Worm (Caenorhabditis elegans): ENCODE measurements around the gene rpoa-12.

DNA sequence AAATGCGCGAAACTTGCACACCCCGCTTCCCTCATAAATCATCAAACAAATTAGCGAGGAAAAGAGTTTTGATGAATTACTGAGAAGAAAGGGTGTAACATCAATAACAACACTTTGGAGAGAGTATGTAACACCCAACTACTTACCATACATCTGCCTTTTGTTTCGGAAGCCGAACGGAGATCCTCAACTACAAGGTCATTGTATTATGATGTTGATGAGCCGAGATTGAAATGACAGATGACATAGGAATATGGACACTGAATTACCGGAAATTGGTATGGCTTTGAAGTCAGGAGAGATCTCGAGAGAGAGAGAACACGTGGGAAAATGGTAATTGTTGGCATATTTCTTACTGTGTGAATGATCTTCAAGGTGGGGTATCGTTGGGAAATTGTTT, 2.9 kb upstream of the rpoa-12 start:
- TF ChIP-seq nhr-23 (tag; optimal IDR thresholded peaks at IDR 0.05) (no peak), mdl-1 (tag; optimal IDR thresholded peaks at IDR 0.05) (no peak), unc-62 (GFP tag; optimal IDR thresholded peaks at IDR 0.05) (no peak)

Measured in whole organism, L2 larva.